Fruit fly (Drosophila melanogaster) whole organism, embryonic: Measurements from ENCODE around the gene Syx4.

Experiments
- Awh ChIP-seq: fragments of 200-800 bp; sonication (Bioruptor generic); IDR thresholded peaks from 2 replicates; pipeline ENCODE4, ENCODE4 v1.3.6; 2022; ENCODE audit warnings: missing biosample characterization, missing genetic modification characterization
- BEAF-32 ChIP-seq: fragments of 200-800 bp; sonication (Bioruptor generic); optimal IDR thresholded peaks from 3 replicates; lab custom pipeline; 2017; ENCODE audit warnings: missing biosample characterization, missing genetic modification characterization, mild to moderate bottlenecking, moderate library complexity, missing genetic modification reagents
- CG10267 ChIP-seq: fragments of 200-800 bp; sonication (Bioruptor generic); optimal IDR thresholded peaks from 2 replicates; lab custom pipeline; 2018; ENCODE audit warnings: missing biosample characterization, mild to moderate bottlenecking, missing genetic modification characterization, moderate library complexity
- CG10654 ChIP-seq: fragments of 200-800 bp; sonication (Bioruptor generic); optimal IDR thresholded peaks from 2 replicates; lab custom pipeline; 2016; ENCODE audit warnings: missing biosample characterization, missing genetic modification characterization
- CG11085 ChIP-seq: fragments of 200-800 bp; sonication (Bioruptor generic); IDR thresholded peaks from 2 replicates; pipeline ENCODE4 v1.3.6; 2022; ENCODE audit warnings: missing biosample characterization, missing genetic modification characterization
- CG12104 ChIP-seq: fragments of 200-800 bp; sonication (Bioruptor generic); optimal IDR thresholded peaks from 3 replicates; lab custom pipeline; 2016; ENCODE audit warnings: missing biosample characterization, missing genetic modification characterization
- CG13624 ChIP-seq: fragments of 200-800 bp; sonication (Bioruptor generic); optimal IDR thresholded peaks from 2 replicates; lab custom pipeline; 2016; ENCODE audit warnings: missing biosample characterization, missing genetic modification characterization
- CG17186 ChIP-seq: fragments of 200-800 bp; sonication (Bioruptor generic); optimal IDR thresholded peaks from 3 replicates; lab custom pipeline; 2017; ENCODE audit warnings: missing biosample characterization, missing genetic modification reagents, missing genetic modification characterization
- CG2116 ChIP-seq: fragments of 200-800 bp; sonication (Bioruptor generic); optimal IDR thresholded peaks from 3 replicates; lab custom pipeline; 2018; ENCODE audit warnings: missing biosample characterization, mild to moderate bottlenecking, missing genetic modification characterization
- CG3281 ChIP-seq: fragments of 200-800 bp; sonication (Bioruptor generic); optimal IDR thresholded peaks from 3 replicates; lab custom pipeline; 2017; ENCODE audit warnings: missing biosample characterization, mild to moderate bottlenecking, missing genetic modification characterization
- CG3838 ChIP-seq: fragments of 200-800 bp; sonication (Bioruptor generic); optimal IDR thresholded peaks from 3 replicates; lab custom pipeline; 2016; ENCODE audit warnings: missing biosample characterization, missing genetic modification characterization
- CG4404 ChIP-seq: fragments of 200-800 bp; sonication (Bioruptor generic); IDR thresholded peaks from 2 replicates; pipeline ENCODE4 v1.3.6; 2022; ENCODE audit warnings: missing biosample characterization, missing genetic modification characterization
- CG5953 ChIP-seq: fragments of 200-800 bp; sonication (Bioruptor generic); IDR thresholded peaks from 2 replicates; pipeline ENCODE4 v1.3.6; 2022; ENCODE audit warnings: missing biosample characterization, missing genetic modification characterization
- CG6254 ChIP-seq: fragments of 200-800 bp; sonication (Bioruptor generic); optimal IDR thresholded peaks from 3 replicates; lab custom pipeline; 2017; ENCODE audit warnings: mild to moderate bottlenecking, missing biosample characterization, missing genetic modification reagents, missing genetic modification characterization
- CG7372 ChIP-seq: fragments of 200-800 bp; sonication (Bioruptor generic); IDR thresholded peaks from 2 replicates; pipeline ENCODE4 v1.3.6; 2022; ENCODE audit warnings: missing biosample characterization, missing genetic modification characterization
- CG7786 ChIP-seq: fragments of 200-800 bp; sonication (Bioruptor generic); optimal IDR thresholded peaks from 2 replicates; lab custom pipeline; 2016; ENCODE audit warnings: missing biosample characterization, missing genetic modification characterization
- CG7928 ChIP-seq: fragments of 200-800 bp; sonication (Bioruptor generic); optimal IDR thresholded peaks from 2 replicates; lab custom pipeline; 2017; ENCODE audit warnings: missing biosample characterization, mild to moderate bottlenecking, missing genetic modification characterization
- CG8388 ChIP-seq: fragments of 200-800 bp; sonication (Bioruptor generic); optimal IDR thresholded peaks from 2 replicates; lab custom pipeline; 2019; ENCODE audit warnings: missing biosample characterization, mild to moderate bottlenecking, missing genetic modification characterization, moderate library complexity
- CG8765 ChIP-seq: fragments of 200-800 bp; sonication (Bioruptor generic); IDR thresholded peaks from 2 replicates; pipeline ENCODE4 v1.3.6; 2022; ENCODE audit warnings: missing biosample characterization, missing genetic modification characterization
- CG8944 ChIP-seq: fragments of 200-800 bp; sonication (Bioruptor generic); optimal IDR thresholded peaks from 3 replicates; lab custom pipeline; 2016; ENCODE audit warnings: missing biosample characterization, missing genetic modification characterization
- CkIIα-i1 ChIP-seq: fragments of 200-800 bp; sonication (Bioruptor generic); IDR thresholded peaks from 2 replicates; pipeline ENCODE4 v1.3.6; 2022; ENCODE audit warnings: missing biosample characterization, missing genetic modification characterization
- Dbx ChIP-seq: fragments of 200-800 bp; sonication (Bioruptor generic); IDR thresholded peaks from 3 replicates; pipeline ENCODE4 v1.3.6; 2022; ENCODE audit warnings: missing biosample characterization, missing genetic modification characterization
- E2f1 ChIP-seq: fragments of 200-800 bp; sonication (Bioruptor generic); IDR thresholded peaks from 2 replicates; pipeline ENCODE4 v1.3.6; 2022; ENCODE audit warnings: missing biosample characterization, missing genetic modification characterization
- HmgD ChIP-seq: fragments of 200-800 bp; sonication (Bioruptor generic); optimal IDR thresholded peaks from 3 replicates; lab custom pipeline; 2016; ENCODE audit warnings: missing biosample characterization, missing genetic modification characterization
- Hr78 ChIP-seq, 2 experiments: fragments of 200-800 bp in 1 of 2; fragments of >200 bp in 1 of 2; sonication (Bioruptor generic) in 1 of 2; optimal IDR thresholded peaks; 2 replicates each; lab custom pipeline; 2017 to 2019; ENCODE audit warnings: missing biosample characterization in 2 of 2, missing genetic modification characterization in 2 of 2, mild to moderate bottlenecking in 1 of 2, moderate library complexity in 1 of 2
- Kr ChIP-seq: fragments of 200-800 bp; sonication (Bioruptor generic); optimal IDR thresholded peaks from 2 replicates; lab custom pipeline; 2017; ENCODE audit warnings: missing biosample characterization, mild to moderate bottlenecking, missing genetic modification characterization
- Lhr ChIP-seq: fragments of 200-800 bp; sonication (Bioruptor generic); optimal IDR thresholded peaks from 3 replicates; lab custom pipeline; 2017; ENCODE audit warnings: mild to moderate bottlenecking, missing biosample characterization, missing genetic modification reagents, missing genetic modification characterization
- Myb ChIP-seq: fragments of 200-800 bp; sonication (Bioruptor generic); optimal IDR thresholded peaks from 2 replicates; lab custom pipeline; 2016; ENCODE audit warnings: missing biosample characterization, missing genetic modification characterization
- NC2α ChIP-seq: fragments of 200-800 bp; sonication (Bioruptor generic); optimal IDR thresholded peaks from 2 replicates; lab custom pipeline; 2016; ENCODE audit warnings: missing biosample characterization, missing genetic modification characterization
- NK7.1 ChIP-seq: fragments of 200-800 bp; sonication (Bioruptor generic); optimal IDR thresholded peaks from 3 replicates; lab custom pipeline; 2016; ENCODE audit warnings: missing biosample characterization, missing genetic modification characterization
- Opbp ChIP-seq: fragments of 200-800 bp; sonication (Bioruptor generic); IDR thresholded peaks from 3 replicates; pipeline ENCODE4 v1.3.6; 2022; ENCODE audit warnings: missing biosample characterization, missing genetic modification characterization; ENCODE audit not compliant: partially characterized antibody
- Optix ChIP-seq: fragments of 200-800 bp; sonication (Bioruptor generic); IDR thresholded peaks from 3 replicates; pipeline ENCODE4 v1.3.6; 2022; ENCODE audit warnings: missing biosample characterization, missing genetic modification characterization
- Side ChIP-seq: fragments of 200-800 bp; sonication (Bioruptor generic); optimal IDR thresholded peaks from 2 replicates; lab custom pipeline; 2016; ENCODE audit warnings: missing biosample characterization, missing genetic modification characterization
- Sin3A ChIP-seq: fragments of >200 bp; optimal IDR thresholded peaks from 2 replicates; lab custom pipeline; 2018
- ac ChIP-seq: fragments of 200-800 bp; sonication (Bioruptor generic); optimal IDR thresholded peaks from 3 replicates; lab custom pipeline; 2017; ENCODE audit warnings: missing biosample characterization, mild to moderate bottlenecking, missing genetic modification characterization
- cas ChIP-seq: fragments of 200-800 bp; sonication (Bioruptor generic); IDR thresholded peaks from 2 replicates; pipeline ENCODE4 v1.3.6; 2022; ENCODE audit warnings: missing biosample characterization, missing genetic modification characterization
- cg ChIP-seq: fragments of 200-800 bp; sonication (Bioruptor generic); optimal IDR thresholded peaks from 3 replicates; lab custom pipeline; 2019; ENCODE audit warnings: missing biosample characterization, mild to moderate bottlenecking, missing genetic modification characterization, moderate library complexity
- fd3F ChIP-seq: fragments of 200-800 bp; sonication (Bioruptor generic); optimal IDR thresholded peaks from 2 replicates; lab custom pipeline; 2018; ENCODE audit warnings: missing biosample characterization, mild to moderate bottlenecking, missing genetic modification characterization, moderate library complexity
- lab ChIP-seq: fragments of 200-800 bp; sonication (Bioruptor generic); optimal IDR thresholded peaks from 3 replicates; lab custom pipeline; 2017; ENCODE audit warnings: missing biosample characterization, missing genetic modification characterization, mild to moderate bottlenecking, moderate library complexity, missing genetic modification reagents
- lilli ChIP-seq: fragments of 200-800 bp; sonication (Bioruptor generic); optimal IDR thresholded peaks from 3 replicates; lab custom pipeline; 2016; ENCODE audit warnings: missing biosample characterization, missing genetic modification characterization
- nau ChIP-seq: fragments of 200-800 bp; sonication (Bioruptor generic); optimal IDR thresholded peaks from 3 replicates; lab custom pipeline; 2017; ENCODE audit warnings: missing biosample characterization, mild to moderate bottlenecking, missing genetic modification characterization, missing genetic modification reagents
- oc ChIP-seq: fragments of 200-800 bp; sonication (Bioruptor generic); optimal IDR thresholded peaks from 2 replicates; lab custom pipeline; 2018; ENCODE audit warnings: missing biosample characterization, mild to moderate bottlenecking, missing genetic modification characterization, moderate library complexity
- org-1 ChIP-seq: fragments of 200-800 bp; sonication (Bioruptor generic); optimal IDR thresholded peaks from 2 replicates; lab custom pipeline; 2017; ENCODE audit warnings: missing biosample characterization, missing genetic modification characterization
- pb ChIP-seq: fragments of 200-800 bp; sonication (Bioruptor generic); optimal IDR thresholded peaks from 3 replicates; lab custom pipeline; 2016; ENCODE audit warnings: missing biosample characterization, missing genetic modification characterization
- pum ChIP-seq: fragments of 200-800 bp; sonication (Bioruptor generic); optimal IDR thresholded peaks from 2 replicates; lab custom pipeline; 2016; ENCODE audit warnings: missing biosample characterization, missing genetic modification characterization
- sd ChIP-seq: fragments of 200-800 bp; sonication (Bioruptor generic); optimal IDR thresholded peaks from 3 replicates; lab custom pipeline; 2018; ENCODE audit warnings: missing biosample characterization, mild to moderate bottlenecking, missing genetic modification characterization, moderate library complexity
- sqz ChIP-seq: fragments of 200-800 bp; sonication (Bioruptor generic); optimal IDR thresholded peaks from 3 replicates; lab custom pipeline; 2018; ENCODE audit warnings: missing biosample characterization, mild to moderate bottlenecking, missing genetic modification characterization
- tio ChIP-seq: fragments of 200-800 bp; sonication (Bioruptor generic); optimal IDR thresholded peaks from 2 replicates; lab custom pipeline; 2017; ENCODE audit warnings: missing biosample characterization, missing genetic modification characterization, inconsistent platforms
- trem ChIP-seq: fragments of 200-800 bp; optimal IDR thresholded peaks from 3 replicates; lab custom pipeline; 2019; ENCODE audit warnings: missing biosample characterization, mild to moderate bottlenecking, missing genetic modification characterization, moderate library complexity
- usp ChIP-seq: fragments of >200 bp; optimal IDR thresholded peaks from 2 replicates; lab custom pipeline; 2017; ENCODE audit warnings: missing biosample characterization, missing genetic modification characterization
- vfl ChIP-seq: fragments of 200-800 bp; sonication (Bioruptor generic); optimal IDR thresholded peaks from 2 replicates; lab custom pipeline; 2016; ENCODE audit warnings: missing biosample characterization, missing genetic modification characterization

The Syx4 gene

DNA sequence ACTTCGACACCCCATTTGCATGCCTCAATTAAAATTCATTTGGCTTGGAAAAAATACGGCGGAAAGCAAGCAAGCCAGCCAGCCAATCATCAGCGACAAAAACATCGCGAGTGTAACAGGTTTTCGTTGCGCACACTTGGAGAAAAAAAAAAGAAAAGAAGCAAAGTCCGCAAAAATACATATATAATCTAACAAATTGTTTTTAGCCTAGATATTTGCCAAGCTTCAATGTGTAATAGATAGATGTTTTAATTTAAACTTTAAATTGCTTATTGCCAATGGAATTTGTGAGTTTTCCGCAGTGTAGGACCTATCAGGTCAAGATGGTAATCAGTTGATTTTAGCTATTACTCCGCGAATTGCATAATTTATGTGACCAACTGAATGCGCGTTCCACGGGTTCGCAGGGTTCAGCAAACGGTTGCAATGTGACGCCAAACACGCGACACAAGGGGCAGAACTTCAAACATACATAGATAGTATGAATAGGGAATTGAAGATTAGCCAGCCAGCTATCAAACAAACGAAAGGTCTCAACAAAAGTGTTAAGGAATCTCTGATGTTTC, 42.8 kb upstream of the Syx4 start (continued):
- TF ChIP-seq trem (tag; lab: Kevin White, UChicago) (peak; percentile 18), CG8765 (peak; percentile 72; the same call in 1 of the 2 replicates), sd (peak; percentile 74), CG8944 (GFP tag; lab: Kevin White, UChicago) (peak; percentile 77), BEAF-32 (GFP tag; lab: Kevin White, UChicago) (no peak), CG5953 (GFP tag; lab: Robert Waterston, UW) (peak; percentile 88), CG7786 (GFP tag; lab: Kevin White, UChicago) (peak; percentile 82), CG8388 (peak; percentile 76), NK7.1 (GFP tag; lab: Kevin White, UChicago) (peak; percentile 68), oc (tag; lab: Kevin White, UChicago) (peak; percentile 79), Sin3A (lab: Kevin White, UChicago) (no peak), Opbp (GFP tag; lab: Robert Waterston, UW) (no peak), nau (GFP tag; lab: Kevin White, UChicago) (peak; percentile 68), org-1 (peak; percentile 69), CG2116 (peak; percentile 14), CG3281 (GFP tag; lab: Kevin White, UChicago) (peak; percentile 88), lilli (peak; percentile 92), sqz (peak; percentile 69), CkIIα-i1 (GFP tag; lab: Robert Waterston, UW) (peak; percentile 69; the same call in 1 of the 2 replicates), CG13624 (GFP tag; lab: Kevin White, UChicago) (peak; percentile 90), CG11085 (GFP tag; lab: Robert Waterston, UW) (peak; percentile 93), CG7928 (peak; percentile 49), CG10267 (tag; lab: Kevin White, UChicago) (peak; percentile 70), cg (GFP tag; lab: Kevin White, UChicago) (no peak), CG17186 (peak; percentile 18), Side (GFP tag; lab: Kevin White, UChicago) (peak; percentile 86), Dbx (peak; percentile 93), ac (GFP tag; lab: Kevin White, UChicago) (no peak), CG4404 (peak; percentile 76), Hr78 (GFP tag; optimal IDR thresholded peaks at IDR 0.05; lab: Kevin White, UChicago) (peak in 1 of 2 experiments; percentile 19), cas (GFP tag; lab: Robert Waterston, UW) (peak; percentile 86), fd3F (GFP tag; lab: Kevin White, UChicago) (peak; percentile 91), Lhr (GFP tag; lab: Kevin White, UChicago) (peak; percentile 6), vfl (GFP tag; lab: Kevin White, UChicago) (peak; percentile 81), pb (GFP tag; lab: Kevin White, UChicago) (peak; percentile 80), tio (GFP tag; lab: Kevin White, UChicago) (peak; percentile 75), CG6254 (peak; percentile 51), Awh (GFP tag; lab: Robert Waterston, UW) (peak; percentile 85), NC2α (GFP tag; lab: Kevin White, UChicago) (peak; percentile 41), Myb (peak; percentile 63), lab (GFP tag; lab: Kevin White, UChicago) (peak; percentile 93), usp (GFP tag; lab: Kevin White, UChicago) (no peak), CG12104 (GFP tag; lab: Kevin White, UChicago) (peak; percentile 75), HmgD (GFP tag; lab: Kevin White, UChicago) (no peak), Optix (GFP tag; lab: Robert Waterston, UW) (peak; percentile 68; the same call in 2 of the 3 replicates), CG10654 (peak; percentile 85), Kr (no peak), CG3838 (peak; percentile 73), CG7372 (peak; percentile 90), pum (peak; percentile 73), E2f1 (peak; percentile 89)
